Fruit fly (Drosophila melanogaster) whole organism, embryonic: ENCODE measurements around the gene Ccn.

Experiments
- ATbp ChIP-seq: fragments of 200-800 bp; sonication (Bioruptor generic); optimal IDR thresholded peaks from 2 replicates; lab custom pipeline; 2017; ENCODE audit warnings: missing biosample characterization, mild to moderate bottlenecking, missing genetic modification characterization, missing genetic modification reagents
- Atf6 ChIP-seq: fragments of 200-800 bp; sonication (Bioruptor generic); IDR thresholded peaks from 2 replicates; pipeline ENCODE4 v1.3.6; 2022; ENCODE audit warnings: missing biosample characterization, missing genetic modification characterization
- Blimp-1 ChIP-seq: fragments of 200-800 bp; sonication (Bioruptor generic); optimal IDR thresholded peaks from 3 replicates; lab custom pipeline; 2018; ENCODE audit warnings: missing biosample characterization, missing genetic modification characterization, mild to moderate bottlenecking, moderate library complexity, missing genetic modification reagents
- CG12071 ChIP-seq: fragments of 200-800 bp; sonication (Bioruptor generic); optimal IDR thresholded peaks from 3 replicates; lab custom pipeline; 2018; ENCODE audit warnings: missing biosample characterization, mild to moderate bottlenecking, missing genetic modification characterization
- CG12659 ChIP-seq: fragments of 200-800 bp; sonication (Bioruptor generic); optimal IDR thresholded peaks from 3 replicates; lab custom pipeline; 2017; ENCODE audit warnings: mild to moderate bottlenecking, missing biosample characterization, missing genetic modification reagents, missing genetic modification characterization
- CG17359 ChIP-seq: fragments of 200-800 bp; sonication (Bioruptor generic); optimal IDR thresholded peaks from 3 replicates; lab custom pipeline; 2018; ENCODE audit warnings: missing biosample characterization, mild to moderate bottlenecking, missing genetic modification characterization, moderate library complexity
- CG18476 ChIP-seq: fragments of 200-800 bp; sonication (Bioruptor generic); optimal IDR thresholded peaks from 2 replicates; lab custom pipeline; 2016; ENCODE audit warnings: missing biosample characterization, mild to moderate bottlenecking, missing genetic modification characterization
- CG2678 ChIP-seq: fragments of 200-800 bp; sonication (Bioruptor generic); optimal IDR thresholded peaks from 3 replicates; lab custom pipeline; 2019; ENCODE audit warnings: missing biosample characterization, mild to moderate bottlenecking, missing genetic modification characterization, moderate library complexity
- CG31365 ChIP-seq: fragments of 200-800 bp; sonication (Bioruptor generic); optimal IDR thresholded peaks from 2 replicates; lab custom pipeline; 2018; ENCODE audit warnings: missing biosample characterization, mild to moderate bottlenecking, missing genetic modification characterization
- CG31441 ChIP-seq: fragments of 200-800 bp; sonication (Bioruptor generic); IDR thresholded peaks from 2 replicates; pipeline ENCODE4 v1.3.6; 2022; ENCODE audit warnings: missing biosample characterization, missing genetic modification characterization
- CG4617 ChIP-seq: fragments of 200-800 bp; sonication (Bioruptor generic); optimal IDR thresholded peaks from 3 replicates; lab custom pipeline; 2016; ENCODE audit warnings: missing biosample characterization, missing genetic modification characterization, borderline replicate concordance
- CG4730 ChIP-seq: fragments of 200-800 bp; sonication (Bioruptor generic); IDR thresholded peaks from 2 replicates; pipeline ENCODE4 v1.3.6; 2022; ENCODE audit warnings: missing biosample characterization, missing genetic modification characterization
- CG6254 ChIP-seq: fragments of 200-800 bp; sonication (Bioruptor generic); optimal IDR thresholded peaks from 3 replicates; lab custom pipeline; 2017; ENCODE audit warnings: mild to moderate bottlenecking, missing biosample characterization, missing genetic modification reagents, missing genetic modification characterization
- CG7556 ChIP-seq: fragments of 200-800 bp; sonication (Bioruptor generic); optimal IDR thresholded peaks from 2 replicates; lab custom pipeline; 2017; ENCODE audit warnings: missing biosample characterization, mild to moderate bottlenecking, missing genetic modification characterization
- CG9437 ChIP-seq: fragments of 200-800 bp; sonication (Bioruptor generic); optimal IDR thresholded peaks from 2 replicates; lab custom pipeline; 2018; ENCODE audit warnings: missing biosample characterization, mild to moderate bottlenecking, missing genetic modification characterization
- CG9727 ChIP-seq: fragments of 200-800 bp; sonication (Bioruptor generic); optimal IDR thresholded peaks from 3 replicates; lab custom pipeline; 2017; ENCODE audit warnings: missing biosample characterization, mild to moderate bottlenecking, missing genetic modification characterization
- CG9876 ChIP-seq: fragments of 200-800 bp; sonication (Bioruptor generic); optimal IDR thresholded peaks from 2 replicates; lab custom pipeline; 2016; ENCODE audit warnings: missing biosample characterization, missing genetic modification characterization
- E2f2 ChIP-seq: fragments of 200-800 bp; sonication (Bioruptor generic); IDR thresholded peaks from 2 replicates; pipeline ENCODE4 v1.3.6; 2022; ENCODE audit warnings: missing biosample characterization, missing genetic modification characterization
- Gsc ChIP-seq: fragments of 200-800 bp; sonication (Bioruptor generic); IDR thresholded peaks from 2 replicates; pipeline ENCODE4 v1.3.6; 2022; ENCODE audit warnings: missing biosample characterization, missing genetic modification characterization
- HHEX ChIP-seq: fragments of 200-800 bp; sonication (Bioruptor generic); optimal IDR thresholded peaks from 3 replicates; lab custom pipeline; 2017; ENCODE audit warnings: missing biosample characterization, mild to moderate bottlenecking, missing genetic modification characterization, missing genetic modification reagents
- Hr78 ChIP-seq, 2 experiments: fragments of 200-800 bp in 1 of 2; fragments of >200 bp in 1 of 2; sonication (Bioruptor generic) in 1 of 2; optimal IDR thresholded peaks; 2 replicates each; lab custom pipeline; 2017 to 2019; ENCODE audit warnings: missing biosample characterization in 2 of 2, missing genetic modification characterization in 2 of 2, mild to moderate bottlenecking in 1 of 2, moderate library complexity in 1 of 2
- Max ChIP-seq: fragments of 200-800 bp; sonication (Bioruptor generic); optimal IDR thresholded peaks from 2 replicates; lab custom pipeline; 2016; ENCODE audit warnings: missing biosample characterization, mild to moderate bottlenecking, missing genetic modification characterization
- Meics ChIP-seq: fragments of 200-800 bp; sonication (Bioruptor generic); optimal IDR thresholded peaks from 2 replicates; lab custom pipeline; 2017; ENCODE audit warnings: missing biosample characterization, mild to moderate bottlenecking, missing genetic modification characterization
- Ssrp ChIP-seq: fragments of 200-800 bp; sonication (Bioruptor generic); optimal IDR thresholded peaks from 2 replicates; lab custom pipeline; 2018; ENCODE audit warnings: missing biosample characterization, mild to moderate bottlenecking, missing genetic modification characterization, moderate library complexity
- Vsx1 ChIP-seq: fragments of 200-800 bp; sonication (Bioruptor generic); optimal IDR thresholded peaks from 2 replicates; lab custom pipeline; 2017; ENCODE audit warnings: missing biosample characterization, mild to moderate bottlenecking, missing genetic modification characterization, missing genetic modification reagents
- Xbp1 ChIP-seq: fragments of 200-800 bp; sonication (Bioruptor generic); optimal IDR thresholded peaks from 3 replicates; lab custom pipeline; 2016; ENCODE audit warnings: missing biosample characterization, mild to moderate bottlenecking, missing genetic modification characterization
- al ChIP-seq: fragments of 200-800 bp; sonication (Bioruptor generic); IDR thresholded peaks from 2 replicates; pipeline ENCODE4 v1.3.6; 2022; ENCODE audit warnings: missing biosample characterization, missing genetic modification characterization
- bbx ChIP-seq: fragments of 200-800 bp; sonication (Bioruptor generic); IDR thresholded peaks from 2 replicates; pipeline ENCODE4 v1.3.6; 2022; ENCODE audit warnings: missing biosample characterization, missing genetic modification characterization; ENCODE audit not compliant: partially characterized antibody
- dysf ChIP-seq: fragments of 200-800 bp; sonication (Bioruptor generic); IDR thresholded peaks from 3 replicates; pipeline ENCODE4 v1.3.6; 2022; ENCODE audit warnings: missing biosample characterization, missing genetic modification characterization
- ham ChIP-seq: fragments of 200-800 bp; sonication (Bioruptor generic); IDR thresholded peaks from 2 replicates; pipeline ENCODE4 v1.3.6; 2022; ENCODE audit warnings: missing biosample characterization, missing genetic modification characterization
- hkb ChIP-seq, 2 experiments: fragments of 200-800 bp in 1 of 2; fragments of >200 bp in 1 of 2; sonication (Bioruptor generic) in 1 of 2; IDR thresholded peaks in 1 of 2; optimal IDR thresholded peaks in 1 of 2; 2 replicates each; pipeline versions ENCODE4 v1.3.6 to Lab custom; 2017 to 2022; ENCODE audit warnings: missing biosample characterization in 1 of 2, missing genetic modification characterization in 1 of 2
- klu ChIP-seq: fragments of 200-800 bp; sonication (Bioruptor generic); IDR thresholded peaks from 2 replicates; pipeline ENCODE4 v1.3.6; 2022; ENCODE audit warnings: missing biosample characterization, missing genetic modification characterization
- lab ChIP-seq: fragments of 200-800 bp; sonication (Bioruptor generic); optimal IDR thresholded peaks from 3 replicates; lab custom pipeline; 2017; ENCODE audit warnings: missing biosample characterization, missing genetic modification characterization, mild to moderate bottlenecking, moderate library complexity, missing genetic modification reagents
- luna ChIP-seq: fragments of 200-800 bp; sonication (Bioruptor generic); optimal IDR thresholded peaks from 2 replicates; lab custom pipeline; 2016; ENCODE audit warnings: missing biosample characterization, missing genetic modification characterization
- oc ChIP-seq: fragments of 200-800 bp; sonication (Bioruptor generic); optimal IDR thresholded peaks from 2 replicates; lab custom pipeline; 2018; ENCODE audit warnings: missing biosample characterization, mild to moderate bottlenecking, missing genetic modification characterization, moderate library complexity
- phol ChIP-seq: fragments of 200-800 bp; sonication (Bioruptor generic); optimal IDR thresholded peaks from 3 replicates; lab custom pipeline; 2018; ENCODE audit warnings: missing biosample characterization, mild to moderate bottlenecking, missing genetic modification characterization, moderate library complexity
- prd ChIP-seq, 3 experiments: fragments of >200 bp in 2 of 3; fragments of 200-800 bp in 1 of 3; sonication (Bioruptor generic) in 1 of 3; optimal IDR thresholded peaks in 2 of 3; IDR thresholded peaks in 1 of 3; 2 replicates in 2 of 3; 3 replicates in 1 of 3; pipeline versions ENCODE4 v1.3.6 to Lab custom; 2017 to 2022; ENCODE audit warnings: missing biosample characterization in 1 of 3, missing genetic modification characterization in 1 of 3
- sens-2 ChIP-seq: fragments of 200-800 bp; sonication (Bioruptor generic); IDR thresholded peaks from 2 replicates; pipeline ENCODE4 v1.3.6; 2022; ENCODE audit warnings: missing biosample characterization, missing genetic modification characterization
- sima ChIP-seq: fragments of 200-800 bp; sonication (Bioruptor generic); optimal IDR thresholded peaks from 2 replicates; lab custom pipeline; 2016; ENCODE audit warnings: missing biosample characterization, missing genetic modification characterization
- stc ChIP-seq: fragments of 200-800 bp; sonication (Bioruptor generic); IDR thresholded peaks from 2 replicates; pipeline ENCODE4 v1.3.6; 2022; ENCODE audit warnings: missing biosample characterization, missing genetic modification characterization
- tup ChIP-seq: fragments of 200-800 bp; sonication (Bioruptor generic); optimal IDR thresholded peaks from 2 replicates; lab custom pipeline; 2016; ENCODE audit warnings: missing biosample characterization, mild to moderate bottlenecking, missing genetic modification characterization, moderate library complexity
- z ChIP-seq: fragments of 200-800 bp; sonication (Bioruptor generic); IDR thresholded peaks from 3 replicates; pipeline ENCODE4 v1.3.6; 2022; ENCODE audit warnings: missing biosample characterization, missing genetic modification characterization
- zen ChIP-seq: fragments of 200-800 bp; sonication (Bioruptor generic); optimal IDR thresholded peaks from 3 replicates; lab custom pipeline; 2018; ENCODE audit warnings: missing biosample characterization, mild to moderate bottlenecking, missing genetic modification characterization, moderate library complexity
- zfh1 ChIP-seq: fragments of 200-800 bp; sonication (Bioruptor generic); IDR thresholded peaks from 3 replicates; pipeline ENCODE4 v1.3.6; 2022; ENCODE audit warnings: missing biosample characterization, missing genetic modification characterization
- zfh2 ChIP-seq: fragments of 200-800 bp; sonication (Bioruptor generic); optimal IDR thresholded peaks from 2 replicates; lab custom pipeline; 2016; ENCODE audit warnings: missing biosample characterization, missing genetic modification characterization

The Ccn gene

dm6 chr3L:17651717-17652651 is 37.8 kb upstream of the Ccn start (continued):
- TF ChIP-seq al (GFP tag; lab: Robert Waterston, UW): peak; percentile 9; the same call in 1 of the 2 replicates
- no peak for TF ChIP-seq Max (GFP tag; lab: Kevin White, UChicago)
- TF ChIP-seq ham (GFP tag; lab: Robert Waterston, UW): no peak
- TF ChIP-seq hkb (optimal IDR thresholded peaks at IDR 0.05; lab: Kevin White, UChicago): no peak
- TF ChIP-seq hkb (GFP tag; IDR thresholded peaks at IDR 0.05; lab: Robert Waterston, UW): 0 out of 2 replicates have a peak, but pooled peaks have one; percentile 45
- no peak for TF ChIP-seq prd (optimal IDR thresholded peaks at IDR 0.05; lab: Kevin White, UChicago)
- peak; percentile 39; the same call in 2 of the 3 replicates for TF ChIP-seq prd (GFP tag; IDR thresholded peaks at IDR 0.05; lab: Robert Waterston, UW)
- peak; percentile 22; the same call in 1 of the 2 replicates for TF ChIP-seq E2f2 (GFP tag; lab: Robert Waterston, UW)
- peak; percentile 6 for TF ChIP-seq HHEX (GFP tag; lab: Kevin White, UChicago)
- peak; percentile 27 for TF ChIP-seq phol (tag; lab: Kevin White, UChicago)
- 0 out of 3 replicates have a peak, but pooled peaks have one; percentile 44 for TF ChIP-seq zfh1
- no peak for TF ChIP-seq zen (tag; lab: Kevin White, UChicago)
- no peak for TF ChIP-seq sima
- no peak for TF ChIP-seq bbx
- TF ChIP-seq lab (GFP tag; lab: Kevin White, UChicago): peak; percentile 78
- TF ChIP-seq CG31441 (GFP tag; lab: Robert Waterston, UW): peak; percentile 42; the same call in 1 of the 2 replicates
- TF ChIP-seq ATbp (GFP tag; lab: Kevin White, UChicago): peak; percentile 22
- TF ChIP-seq CG12659 (GFP tag; lab: Kevin White, UChicago): peak; percentile 10
- TF ChIP-seq CG12071 (GFP tag; lab: Kevin White, UChicago): no peak
- no peak for TF ChIP-seq CG9876 (GFP tag; lab: Kevin White, UChicago)
- peak; percentile 39 for TF ChIP-seq Meics (GFP tag; lab: Kevin White, UChicago)
- TF ChIP-seq tup (GFP tag; lab: Kevin White, UChicago): no peak
- 0 out of 2 replicates have a peak, but pooled peaks have one; percentile 21 for TF ChIP-seq Atf6
- no peak for TF ChIP-seq CG4617
- TF ChIP-seq klu (GFP tag; lab: Robert Waterston, UW): no peak
- TF ChIP-seq Ssrp (tag; lab: Kevin White, UChicago): peak; percentile 23
- TF ChIP-seq z (GFP tag; lab: Robert Waterston, UW): 0 out of 3 replicates have a peak, but pooled peaks have one; percentile 40
- no peak for TF ChIP-seq CG9727
- peak; percentile 53; the same call in 1 of the 3 replicates for TF ChIP-seq dysf (GFP tag; lab: Robert Waterston, UW)
- TF ChIP-seq Blimp-1: peak; percentile 89
- peak in 1 of 2 experiments; percentile 88 for TF ChIP-seq Hr78 (GFP tag; optimal IDR thresholded peaks at IDR 0.05; lab: Kevin White, UChicago)
- peak; percentile 54 for TF ChIP-seq CG2678 (tag; lab: Kevin White, UChicago)
- peak; percentile 78 for TF ChIP-seq oc (tag; lab: Kevin White, UChicago)
- peak; percentile 16 for TF ChIP-seq Xbp1 (GFP tag; lab: Kevin White, UChicago)
- no peak for TF ChIP-seq Gsc (GFP tag; lab: Robert Waterston, UW)
- TF ChIP-seq CG18476 (GFP tag; lab: Kevin White, UChicago): peak; percentile 3
- peak; percentile 11 for TF ChIP-seq CG7556 (GFP tag; lab: Kevin White, UChicago)
- peak; percentile 44 for TF ChIP-seq CG17359 (tag; lab: Kevin White, UChicago)
- TF ChIP-seq CG6254 (GFP tag; lab: Kevin White, UChicago): peak; percentile 2
- TF ChIP-seq stc: peak; percentile 35; the same call in 1 of the 2 replicates
- TF ChIP-seq CG31365 (tag; lab: Kevin White, UChicago): no peak
- no peak for TF ChIP-seq luna (GFP tag; lab: Kevin White, UChicago)
- peak; percentile 16 for TF ChIP-seq Vsx1 (GFP tag; lab: Kevin White, UChicago)
- peak; percentile 58; the same call in 1 of the 2 replicates for TF ChIP-seq sens-2 (GFP tag; lab: Robert Waterston, UW)
- peak; percentile 26 for TF ChIP-seq CG9437
- TF ChIP-seq zfh2 (GFP tag; lab: Kevin White, UChicago): no peak
- TF ChIP-seq CG4730 (GFP tag; lab: Robert Waterston, UW): no peak
